Worm (Caenorhabditis elegans) whole organism, midembryonic: ENCODE results near the gene ZC239.16.

Experiments used
- T22C8.4 ChIP-seq: fragments of 200-800 bp; sonication (Bioruptor generic); IDR thresholded peaks from 2 replicates; pipeline ENCODE4 v1.3.6; 2022; ENCODE audit warnings: missing genetic modification characterization, missing compliant biosample characterization
- cog-1 ChIP-seq: sonication (generic microtip); optimal IDR thresholded peaks from 2 replicates; lab custom pipeline; 2016; ENCODE audit warnings: missing genetic modification characterization, missing compliant biosample characterization
- flt-1 ChIP-seq: fragments of 200-800 bp; sonication (Bioruptor generic); IDR thresholded peaks from 2 replicates; pipeline ENCODE4 v1.3.6; 2022; ENCODE audit warnings: missing genetic modification characterization, missing compliant biosample characterization
- klf-2 ChIP-seq: fragments of 200-800 bp; sonication (Bioruptor generic); conservative IDR thresholded peaks from 2 replicates; pipeline ENCODE4 v1.3.6; 2022; ENCODE audit warnings: missing genetic modification reagents, missing genetic modification characterization, missing compliant biosample characterization
- tab-1 ChIP-seq: fragments of 200-800 bp; sonication (Bioruptor generic); IDR thresholded peaks from 2 replicates; pipeline ENCODE4 v1.3.6; 2022; ENCODE audit warnings: missing genetic modification characterization, missing compliant biosample characterization
- ztf-23 ChIP-seq: fragments of 200-800 bp; sonication (Bioruptor generic); IDR thresholded peaks from 2 replicates; pipeline ENCODE4 v1.3.6; 2022; ENCODE audit warnings: missing genetic modification reagents, missing genetic modification characterization, missing compliant biosample characterization
- ztf-29 ChIP-seq: fragments of 200-800 bp; sonication (Bioruptor generic); IDR thresholded peaks from 2 replicates; pipeline ENCODE4 v1.3.6; 2022; ENCODE audit warnings: missing genetic modification reagents, missing genetic modification characterization, missing compliant biosample characterization

- no peak for TF ChIP-seq flt-1 (GFP tag; lab: Robert Waterston, UW)
- TF ChIP-seq ztf-29 (GFP tag; lab: Robert Waterston, UW) = no peak
- TF ChIP-seq tab-1 (GFP tag; lab: Robert Waterston, UW) = no peak
- TF ChIP-seq cog-1 (tag; lab: Kevin White, UChicago) = no peak
- no peak for TF ChIP-seq T22C8.4 (GFP tag; lab: Robert Waterston, UW)
- no peak for TF ChIP-seq klf-2 (GFP tag; lab: Robert Waterston, UW)
- TF ChIP-seq ztf-23 (GFP tag; lab: Robert Waterston, UW) = no peak
These were observed 11.2 kb downstream of the ZC239.16 start, which contains the start of gene ZC239.4 for ce11 chrII:3213898-3214297.
